Worm (Caenorhabditis elegans): ENCODE measurements around the gene mdt-15.

- TF ChIP-seq lsy-2 (tag; optimal IDR thresholded peaks at IDR 0.05) (no peak), pha-4 (tag; optimal IDR thresholded peaks at IDR 0.05) (no peak), lin-13 (tag; optimal IDR thresholded peaks at IDR 0.05) (no peak), nhr-237 (tag; optimal IDR thresholded peaks at IDR 0.05) (no peak), snpc-4 (tag; optimal IDR thresholded peaks at IDR 0.05) (no peak), unc-39 (tag; optimal IDR thresholded peaks at IDR 0.05) (no peak), sem-2 (GFP tag; optimal IDR thresholded peaks at IDR 0.05) (no peak), ztf-11 (tag; optimal IDR thresholded peaks at IDR 0.05) (no peak), lin-32 (GFP tag; optimal IDR thresholded peaks at IDR 0.05) (no peak)
Observed at ce11 chrIII:5840815-5841573, 7.4 kb upstream of the mdt-15 start.
